Fruit fly (Drosophila melanogaster) S2 (cell line): ENCODE measurements around the gene CG32817.
"Not testable (repeated sequence)": the region's sequence is repeated elsewhere in the genome, so short reads cannot be mapped to it uniquely, and the experiment has no call there.

Experiments
- CG8478 ChIP-seq: fragments of >200 bp; optimal IDR thresholded peaks from 2 replicates; lab custom pipeline; 2018
- CTCF ChIP-seq, 2 experiments: fragments of >200 bp; optimal IDR thresholded peaks; 2 replicates each; lab custom pipeline; 2018

Gene CG32817

dm6 chrX:481642-482041 lies 2.8 kb downstream of the CG32817 start, which contains the start of gene CG3176:
CG3176 (plus strand) TSS chrX:481862.
- TF ChIP-seq CTCF (optimal IDR thresholded peaks at IDR 0.05; lab: Kevin White, UChicago); CG8478 (lab: Kevin White, UChicago): not testable (repeated sequence)

dm6 chrX:487517-487957 lies 8.7 kb downstream of the CG32817 start, which contains the start of the genes CG18273 and CG3156:
CG18273 (minus strand) TSS chrX:487581.
CG3156 (plus strand) TSS chrX:487878.
- TF ChIP-seq CTCF (optimal IDR thresholded peaks at IDR 0.05; lab: Kevin White, UChicago) (no peak), CG8478 (lab: Kevin White, UChicago) (no peak)

dm6 chrX:492701-493299 lies 13.9 kb downstream of the CG32817 start:
- no peak for TF ChIP-seq CTCF (optimal IDR thresholded peaks at IDR 0.05; lab: Kevin White, UChicago)
- TF ChIP-seq CG8478 (lab: Kevin White, UChicago) = no peak

dm6 chrX:493445-494190 lies 14.8 kb downstream of the CG32817 start, which contains the start of gene CG17896:
CG17896 (minus strand) TSS chrX:493495.
- TF ChIP-seq CTCF (optimal IDR thresholded peaks at IDR 0.05; lab: Kevin White, UChicago) (no peak), CG8478 (lab: Kevin White, UChicago) (no peak)

dm6 chrX:494191-494554 lies 15.3 kb downstream of the CG32817 start:
- TF ChIP-seq CTCF (optimal IDR thresholded peaks at IDR 0.05; lab: Kevin White, UChicago) (no peak), CG8478 (lab: Kevin White, UChicago) (no peak)

dm6 chrX:494607-495006 lies 15.7 kb downstream of the CG32817 start, which contains the start of gene CG17778:
CG17778 (plus strand) TSS chrX:494614.
- TF ChIP-seq CG8478 (lab: Kevin White, UChicago) = no peak
- no peak for TF ChIP-seq CTCF (optimal IDR thresholded peaks at IDR 0.05; lab: Kevin White, UChicago)

dm6 chrX:496326-496725 lies 17.5 kb downstream of the CG32817 start, which contains the start of gene svr:
svr (plus strand) TSS chrX:496446.
- TF ChIP-seq CG8478 (lab: Kevin White, UChicago) (no peak), CTCF (optimal IDR thresholded peaks at IDR 0.05; lab: Kevin White, UChicago) (peak; percentile 29 to 51)

- TF ChIP-seq CG8478 (lab: Kevin White, UChicago) (no peak), CTCF (optimal IDR thresholded peaks at IDR 0.05; lab: Kevin White, UChicago) (no peak)
These were observed 18.6 kb downstream of the CG32817 start for dm6 chrX:497425-497824.

dm6 chrX:498434-498833 lies 19.6 kb downstream of the CG32817 start:
- TF ChIP-seq CTCF (optimal IDR thresholded peaks at IDR 0.05; lab: Kevin White, UChicago) (no peak), CG8478 (lab: Kevin White, UChicago) (no peak)

dm6 chrX:498924-499588 lies 20.2 kb downstream of the CG32817 start:
- TF ChIP-seq CTCF (optimal IDR thresholded peaks at IDR 0.05; lab: Kevin White, UChicago) (no peak), CG8478 (lab: Kevin White, UChicago) (no peak)

- no peak for TF ChIP-seq CTCF (optimal IDR thresholded peaks at IDR 0.05; lab: Kevin White, UChicago)
- no peak for TF ChIP-seq CG8478 (lab: Kevin White, UChicago)
These were observed 20.7 kb downstream of the CG32817 start for dm6 chrX:499589-500041.

- no peak for TF ChIP-seq CG8478 (lab: Kevin White, UChicago)
- no peak for TF ChIP-seq CTCF (optimal IDR thresholded peaks at IDR 0.05; lab: Kevin White, UChicago)
These were observed 30.3 kb downstream of the CG32817 start, which contains the start of gene arg for dm6 chrX:509117-509516. arg (plus strand) TSS chrX:509435.

- TF ChIP-seq CG8478 (lab: Kevin White, UChicago) = no peak
- TF ChIP-seq CTCF (optimal IDR thresholded peaks at IDR 0.05; lab: Kevin White, UChicago) = no peak
These were observed 31.7 kb downstream of the CG32817 start for dm6 chrX:510528-510927.

- no peak for TF ChIP-seq CG8478 (lab: Kevin White, UChicago)
These were observed 33.7 kb downstream of the CG32817 start for dm6 chrX:512527-512926.

dm6 chrX:515676-516075 lies 36.8 kb downstream of the CG32817 start:
- TF ChIP-seq CTCF (optimal IDR thresholded peaks at IDR 0.05; lab: Kevin White, UChicago) = no peak
- TF ChIP-seq CG8478 (lab: Kevin White, UChicago) = no peak
